Fruit fly (Drosophila melanogaster) whole organism, embryonic: ENCODE data around the gene CG32182.

Experiments used
- Atf6 ChIP-seq: fragments of 200-800 bp; sonication (Bioruptor generic); IDR thresholded peaks from 2 replicates; pipeline ENCODE4 v1.3.6; 2022; ENCODE audit warnings: missing biosample characterization, missing genetic modification characterization
- Bdp1 ChIP-seq: fragments of 200-800 bp; sonication (Bioruptor generic); optimal IDR thresholded peaks from 3 replicates; lab custom pipeline; 2016; ENCODE audit warnings: missing biosample characterization, missing genetic modification characterization
- C15 ChIP-seq: fragments of 200-800 bp; sonication (Bioruptor generic); IDR thresholded peaks from 3 replicates; pipeline ENCODE4 v1.3.6; 2022; ENCODE audit warnings: missing biosample characterization, missing genetic modification characterization
- CG10267 ChIP-seq: fragments of 200-800 bp; sonication (Bioruptor generic); optimal IDR thresholded peaks from 2 replicates; lab custom pipeline; 2018; ENCODE audit warnings: missing biosample characterization, mild to moderate bottlenecking, missing genetic modification characterization, moderate library complexity
- CG10366 ChIP-seq: fragments of 200-800 bp; sonication (Bioruptor generic); IDR thresholded peaks from 2 replicates; pipeline ENCODE4 v1.3.6; 2022; ENCODE audit warnings: missing biosample characterization, missing genetic modification characterization
- CG11093 ChIP-seq: fragments of 200-800 bp; sonication (Bioruptor generic); IDR thresholded peaks from 3 replicates; pipeline ENCODE4 v1.3.6; 2022; ENCODE audit warnings: missing biosample characterization, missing genetic modification characterization
- CG12104 ChIP-seq: fragments of 200-800 bp; sonication (Bioruptor generic); optimal IDR thresholded peaks from 3 replicates; lab custom pipeline; 2016; ENCODE audit warnings: missing biosample characterization, missing genetic modification characterization
- CG12236 ChIP-seq: fragments of 200-800 bp; sonication (Bioruptor generic); optimal IDR thresholded peaks from 2 replicates; lab custom pipeline; 2016; ENCODE audit warnings: missing biosample characterization, missing genetic modification characterization
- CG14014 ChIP-seq: fragments of 200-800 bp; sonication (Bioruptor generic); IDR thresholded peaks from 2 replicates; pipeline ENCODE4 v1.3.6; 2022; ENCODE audit warnings: missing biosample characterization, missing genetic modification characterization
- CG1647 ChIP-seq: fragments of 200-800 bp; sonication (Bioruptor generic); optimal IDR thresholded peaks from 3 replicates; lab custom pipeline; 2016; ENCODE audit warnings: missing biosample characterization, missing genetic modification characterization
- CG18262 ChIP-seq: fragments of 200-800 bp; optimal IDR thresholded peaks from 3 replicates; lab custom pipeline; 2019; ENCODE audit warnings: missing biosample characterization, mild to moderate bottlenecking, missing genetic modification characterization, moderate library complexity
- CG1832 ChIP-seq: fragments of 200-800 bp; sonication (Bioruptor generic); optimal IDR thresholded peaks from 2 replicates; lab custom pipeline; 2017; ENCODE audit warnings: missing biosample characterization, mild to moderate bottlenecking, missing genetic modification characterization, inconsistent platforms
- CG2678 ChIP-seq: fragments of 200-800 bp; sonication (Bioruptor generic); optimal IDR thresholded peaks from 3 replicates; lab custom pipeline; 2019; ENCODE audit warnings: missing biosample characterization, mild to moderate bottlenecking, missing genetic modification characterization, moderate library complexity
- CG32767 ChIP-seq: fragments of 200-800 bp; sonication (Bioruptor generic); IDR thresholded peaks from 2 replicates; pipeline ENCODE4 v1.3.6; 2022; ENCODE audit warnings: missing biosample characterization, missing genetic modification characterization
- CG6654 ChIP-seq: fragments of 200-800 bp; sonication (Bioruptor generic); optimal IDR thresholded peaks from 2 replicates; lab custom pipeline; 2017; ENCODE audit warnings: missing biosample characterization, mild to moderate bottlenecking, missing genetic modification characterization
- CG6689 ChIP-seq: fragments of 200-800 bp; sonication (Bioruptor generic); IDR thresholded peaks from 2 replicates; pipeline ENCODE4 v1.3.6; 2022; ENCODE audit warnings: missing biosample characterization, missing genetic modification characterization
- CG7556 ChIP-seq: fragments of 200-800 bp; sonication (Bioruptor generic); optimal IDR thresholded peaks from 2 replicates; lab custom pipeline; 2017; ENCODE audit warnings: missing biosample characterization, mild to moderate bottlenecking, missing genetic modification characterization
- CG8290 ChIP-seq, 3 experiments: fragments of 200-800 bp; sonication (Bioruptor generic); optimal IDR thresholded peaks; 2 replicates each; lab custom pipeline; 2016 to 2019; ENCODE audit warnings: missing biosample characterization in 3 of 3, missing genetic modification characterization in 3 of 3, mild to moderate bottlenecking in 2 of 3, moderate library complexity in 1 of 3
- D ChIP-seq, 2 experiments: fragments of 200-800 bp in 1 of 2; fragments of >200 bp in 1 of 2; sonication (Bioruptor generic) in 1 of 2; optimal IDR thresholded peaks; 2 replicates in 1 of 2; 3 replicates in 1 of 2; lab custom pipeline; 2017; ENCODE audit warnings: mild to moderate bottlenecking in 1 of 2, missing biosample characterization in 1 of 2, missing genetic modification characterization in 1 of 2, missing genetic modification reagents in 1 of 2
- Dad ChIP-seq: fragments of 200-800 bp; sonication (Bioruptor generic); optimal IDR thresholded peaks from 3 replicates; lab custom pipeline; 2016; ENCODE audit warnings: missing biosample characterization, missing genetic modification characterization
- Doc3 ChIP-seq: fragments of 200-800 bp; sonication (Bioruptor generic); IDR thresholded peaks from 3 replicates; pipeline ENCODE4 v1.3.6; 2022; ENCODE audit warnings: missing biosample characterization, missing genetic modification characterization; ENCODE audit not compliant: partially characterized antibody
- Fer1 ChIP-seq: fragments of 200-800 bp; sonication (Bioruptor generic); optimal IDR thresholded peaks from 2 replicates; lab custom pipeline; 2017; ENCODE audit warnings: missing biosample characterization, mild to moderate bottlenecking, missing genetic modification characterization
- Fer2 ChIP-seq: fragments of 200-800 bp; sonication (Bioruptor generic); optimal IDR thresholded peaks from 2 replicates; lab custom pipeline; 2018; ENCODE audit warnings: missing biosample characterization, mild to moderate bottlenecking, missing genetic modification characterization, moderate library complexity
- HLH4C ChIP-seq: fragments of 200-800 bp; sonication (Bioruptor generic); IDR thresholded peaks from 3 replicates; pipeline ENCODE4 v1.3.6; 2022; ENCODE audit warnings: missing biosample characterization, missing genetic modification characterization; ENCODE audit not compliant: partially characterized antibody
- Hand ChIP-seq: fragments of 200-800 bp; sonication (Bioruptor generic); optimal IDR thresholded peaks from 2 replicates; lab custom pipeline; 2017; ENCODE audit warnings: mild to moderate bottlenecking, missing biosample characterization, missing genetic modification reagents, missing genetic modification characterization
- MTF-1 ChIP-seq: fragments of 200-800 bp; sonication (Bioruptor generic); optimal IDR thresholded peaks from 2 replicates; lab custom pipeline; 2018; ENCODE audit warnings: missing biosample characterization, mild to moderate bottlenecking, missing genetic modification characterization, borderline replicate concordance
- NK7.1 ChIP-seq: fragments of 200-800 bp; sonication (Bioruptor generic); optimal IDR thresholded peaks from 3 replicates; lab custom pipeline; 2016; ENCODE audit warnings: missing biosample characterization, missing genetic modification characterization
- Nf-YA ChIP-seq: fragments of 200-800 bp; sonication (Bioruptor generic); IDR thresholded peaks from 2 replicates; pipeline ENCODE4 v1.3.6; 2022; ENCODE audit warnings: missing biosample characterization, missing genetic modification characterization
- Nf-YB ChIP-seq: fragments of 200-800 bp; sonication (Bioruptor generic); optimal IDR thresholded peaks from 3 replicates; lab custom pipeline; 2019; ENCODE audit warnings: missing biosample characterization, mild to moderate bottlenecking, missing genetic modification characterization, moderate library complexity
- Scr ChIP-seq: fragments of 200-800 bp; sonication (Bioruptor generic); IDR thresholded peaks from 2 replicates; pipeline ENCODE4 v1.3.6; 2022; ENCODE audit warnings: missing biosample characterization, missing genetic modification characterization; ENCODE audit not compliant: partially characterized antibody
- Tbp ChIP-seq: fragments of >200 bp; optimal IDR thresholded peaks from 2 replicates; lab custom pipeline; 2018; ENCODE audit warnings: missing biosample characterization, missing genetic modification characterization
- Vsx1 ChIP-seq: fragments of 200-800 bp; sonication (Bioruptor generic); optimal IDR thresholded peaks from 2 replicates; lab custom pipeline; 2017; ENCODE audit warnings: missing biosample characterization, mild to moderate bottlenecking, missing genetic modification characterization, missing genetic modification reagents
- Xrp1 ChIP-seq: fragments of 200-800 bp; sonication (Bioruptor generic); IDR thresholded peaks from 2 replicates; pipeline ENCODE4 v1.3.6; 2022; ENCODE audit warnings: missing biosample characterization, missing genetic modification characterization
- bbx ChIP-seq: fragments of 200-800 bp; sonication (Bioruptor generic); IDR thresholded peaks from 2 replicates; pipeline ENCODE4 v1.3.6; 2022; ENCODE audit warnings: missing biosample characterization, missing genetic modification characterization; ENCODE audit not compliant: partially characterized antibody
- crc ChIP-seq: fragments of 200-800 bp; sonication (Bioruptor generic); optimal IDR thresholded peaks from 2 replicates; lab custom pipeline; 2016; ENCODE audit warnings: missing biosample characterization, missing genetic modification characterization
- crp ChIP-seq, 2 experiments: fragments of 200-800 bp; sonication (Bioruptor generic); optimal IDR thresholded peaks; 2 replicates in 1 of 2; 3 replicates in 1 of 2; lab custom pipeline; 2017; ENCODE audit warnings: missing biosample characterization in 2 of 2, missing genetic modification characterization in 2 of 2, mild to moderate bottlenecking in 1 of 2, moderate library complexity in 1 of 2
- danr ChIP-seq: fragments of 200-800 bp; sonication (Bioruptor generic); IDR thresholded peaks from 2 replicates; pipeline ENCODE4 v1.3.6; 2022; ENCODE audit warnings: missing biosample characterization, missing genetic modification characterization
- dmrt99B ChIP-seq: fragments of 200-800 bp; sonication (Bioruptor generic); optimal IDR thresholded peaks from 2 replicates; lab custom pipeline; 2018; ENCODE audit warnings: missing biosample characterization, mild to moderate bottlenecking, missing genetic modification characterization, moderate library complexity
- en ChIP-seq: fragments of 200-800 bp; sonication (Bioruptor generic); optimal IDR thresholded peaks from 2 replicates; lab custom pipeline; 2016; ENCODE audit warnings: missing biosample characterization, missing genetic modification characterization
- ftz-f1 ChIP-seq: fragments of 200-800 bp; sonication (Bioruptor generic); optimal IDR thresholded peaks from 2 replicates; lab custom pipeline; 2016; ENCODE audit warnings: missing biosample characterization, missing genetic modification characterization
- grn ChIP-seq: fragments of 200-800 bp; sonication (Bioruptor generic); optimal IDR thresholded peaks from 3 replicates; lab custom pipeline; 2017; ENCODE audit warnings: missing biosample characterization, missing genetic modification characterization
- ind ChIP-seq: fragments of 200-800 bp; sonication (Bioruptor generic); optimal IDR thresholded peaks from 3 replicates; lab custom pipeline; 2016; ENCODE audit warnings: missing biosample characterization, missing genetic modification characterization
- lilli ChIP-seq: fragments of 200-800 bp; sonication (Bioruptor generic); optimal IDR thresholded peaks from 3 replicates; lab custom pipeline; 2016; ENCODE audit warnings: missing biosample characterization, missing genetic modification characterization
- mld ChIP-seq: fragments of 200-800 bp; sonication (Bioruptor generic); IDR thresholded peaks from 3 replicates; pipeline ENCODE4 v1.3.6; 2022; ENCODE audit warnings: missing biosample characterization, missing genetic modification characterization; ENCODE audit not compliant: partially characterized antibody
- nerfin-2 ChIP-seq: fragments of 200-800 bp; sonication (Bioruptor generic); IDR thresholded peaks from 2 replicates; pipeline ENCODE4 v1.3.6; 2022; ENCODE audit warnings: missing biosample characterization, missing genetic modification characterization; ENCODE audit not compliant: partially characterized antibody
- p53 ChIP-seq: fragments of 200-800 bp; sonication (Bioruptor generic); optimal IDR thresholded peaks from 2 replicates; lab custom pipeline; 2016; ENCODE audit warnings: missing biosample characterization, missing genetic modification characterization
- salm ChIP-seq: fragments of 200-800 bp; sonication (Bioruptor generic); optimal IDR thresholded peaks from 2 replicates; lab custom pipeline; 2018; ENCODE audit warnings: missing biosample characterization, mild to moderate bottlenecking, missing genetic modification characterization
- slp2 ChIP-seq: fragments of 200-800 bp; sonication (Bioruptor generic); optimal IDR thresholded peaks from 2 replicates; lab custom pipeline; 2016; ENCODE audit warnings: missing biosample characterization, missing genetic modification characterization
- tin ChIP-seq: fragments of 200-800 bp; sonication (Bioruptor generic); optimal IDR thresholded peaks from 3 replicates; lab custom pipeline; 2016; ENCODE audit warnings: missing biosample characterization, missing genetic modification characterization
- wdn ChIP-seq: fragments of 200-800 bp; sonication (Bioruptor generic); IDR thresholded peaks from 2 replicates; pipeline ENCODE4 v1.3.6; 2022; ENCODE audit warnings: missing biosample characterization, missing genetic modification characterization

Gene CG32182

dm6 chr3L:17802107-17802506 is 44.2 kb downstream of the CG32182 start, which contains the start of gene NUCB1 (continued):
- TF ChIP-seq Xrp1 (no peak), mld (GFP tag; lab: Robert Waterston, UW) (no peak), CG6689 (GFP tag; lab: Robert Waterston, UW) (no peak), CG8290 (GFP tag; optimal IDR thresholded peaks at IDR 0.05; lab: Kevin White, UChicago) (peak; percentile 20), CG8290 (tag; optimal IDR thresholded peaks at IDR 0.05; lab: Kevin White, UChicago) (peak in 1 of 2 experiments; percentile 89), dmrt99B (tag; lab: Kevin White, UChicago) (no peak), Vsx1 (GFP tag; lab: Kevin White, UChicago) (no peak), nerfin-2 (GFP tag; lab: Robert Waterston, UW) (no peak), CG2678 (tag; lab: Kevin White, UChicago) (no peak), danr (GFP tag; lab: Robert Waterston, UW) (no peak), wdn (GFP tag; lab: Robert Waterston, UW) (no peak), Dad (GFP tag; lab: Kevin White, UChicago) (peak; percentile 46), tin (GFP tag; lab: Kevin White, UChicago) (peak; percentile 3), grn (no peak), Fer2 (tag; lab: Kevin White, UChicago) (no peak), Nf-YA (no peak), NK7.1 (GFP tag; lab: Kevin White, UChicago) (no peak), Nf-YB (GFP tag; lab: Kevin White, UChicago) (no peak), crp (GFP tag; optimal IDR thresholded peaks at IDR 0.05; lab: Kevin White, UChicago) (peak in 1 of 2 experiments; percentile 87), Tbp (GFP tag; lab: Kevin White, UChicago) (no peak), Atf6 (GFP tag; lab: Robert Waterston, UW) (peak; percentile 24; the same call in 1 of the 2 replicates), CG1647 (peak; percentile 31), CG18262 (no peak), C15 (GFP tag; lab: Robert Waterston, UW) (no peak), CG10267 (tag; lab: Kevin White, UChicago) (peak; percentile 95), Hand (no peak), CG12104 (GFP tag; lab: Kevin White, UChicago) (no peak), MTF-1 (GFP tag; lab: Kevin White, UChicago) (peak; percentile 36), CG6654 (GFP tag; lab: Kevin White, UChicago) (no peak), CG11093 (GFP tag; lab: Robert Waterston, UW) (no peak), en (no peak), CG7556 (GFP tag; lab: Kevin White, UChicago) (no peak), CG1832 (GFP tag; lab: Kevin White, UChicago) (no peak), CG32767 (GFP tag; lab: Robert Waterston, UW) (no peak), D (optimal IDR thresholded peaks at IDR 0.05; lab: Kevin White, UChicago) (peak; percentile 11), D (GFP tag; optimal IDR thresholded peaks at IDR 0.05; lab: Kevin White, UChicago) (no peak), CG14014 (GFP tag; lab: Robert Waterston, UW) (0 out of 2 replicates have a peak, but pooled peaks have one; percentile 45), lilli (peak; percentile 56), salm (tag; lab: Kevin White, UChicago) (no peak), slp2 (GFP tag; lab: Kevin White, UChicago) (peak; percentile 19), HLH4C (GFP tag; lab: Robert Waterston, UW) (no peak), Fer1 (GFP tag; lab: Kevin White, UChicago) (no peak), crc (GFP tag; lab: Kevin White, UChicago) (no peak), Doc3 (GFP tag; lab: Robert Waterston, UW) (no peak), p53 (GFP tag; lab: Kevin White, UChicago) (no peak), CG10366 (GFP tag; lab: Robert Waterston, UW) (peak; percentile 12; the same call in 1 of the 2 replicates), ftz-f1 (GFP tag; lab: Kevin White, UChicago) (no peak), ind (GFP tag; lab: Kevin White, UChicago) (peak; percentile 40), Bdp1 (GFP tag; lab: Kevin White, UChicago) (peak; percentile 14), CG12236 (GFP tag; lab: Kevin White, UChicago) (no peak), Scr (GFP tag; lab: Robert Waterston, UW) (0 out of 2 replicates have a peak, but pooled peaks have one; percentile 2), bbx (GFP tag; lab: Robert Waterston, UW) (no peak; the same call in 1 of the 2 replicates)
